Fruit fly (Drosophila melanogaster) whole organism, embryonic: ENCODE results near the gene CG13884.

Experiments used
- Abd-B ChIP-seq: fragments of 200-800 bp; sonication (Bioruptor generic); optimal IDR thresholded peaks from 2 replicates; lab custom pipeline; 2018; ENCODE audit warnings: missing biosample characterization, mild to moderate bottlenecking, missing genetic modification characterization, moderate library complexity
- Bdp1 ChIP-seq: fragments of 200-800 bp; sonication (Bioruptor generic); optimal IDR thresholded peaks from 3 replicates; lab custom pipeline; 2016; ENCODE audit warnings: missing biosample characterization, missing genetic modification characterization
- CG10267 ChIP-seq: fragments of 200-800 bp; sonication (Bioruptor generic); optimal IDR thresholded peaks from 2 replicates; lab custom pipeline; 2018; ENCODE audit warnings: missing biosample characterization, mild to moderate bottlenecking, missing genetic modification characterization, moderate library complexity
- CG10274 ChIP-seq: fragments of 200-800 bp; sonication (Bioruptor generic); optimal IDR thresholded peaks from 3 replicates; lab custom pipeline; 2017; ENCODE audit warnings: missing biosample characterization, mild to moderate bottlenecking, missing genetic modification characterization
- CG10565 ChIP-seq: fragments of 200-800 bp; sonication (Bioruptor generic); optimal IDR thresholded peaks from 3 replicates; lab custom pipeline; 2016; ENCODE audit warnings: missing biosample characterization, mild to moderate bottlenecking, missing genetic modification characterization
- CG13894 ChIP-seq: fragments of 200-800 bp; sonication (Bioruptor generic); optimal IDR thresholded peaks from 3 replicates; lab custom pipeline; 2018; ENCODE audit warnings: missing biosample characterization, mild to moderate bottlenecking, missing genetic modification characterization, moderate library complexity
- CG14014 ChIP-seq: fragments of 200-800 bp; sonication (Bioruptor generic); IDR thresholded peaks from 2 replicates; pipeline ENCODE4 v1.3.6; 2022; ENCODE audit warnings: missing biosample characterization, missing genetic modification characterization
- CG15514 ChIP-seq: fragments of 200-800 bp; sonication (Bioruptor generic); optimal IDR thresholded peaks from 3 replicates; lab custom pipeline; 2017; ENCODE audit warnings: missing biosample characterization, missing genetic modification characterization, mild to moderate bottlenecking, moderate library complexity, missing genetic modification reagents
- CG16813 ChIP-seq: fragments of 200-800 bp; sonication (Bioruptor generic); IDR thresholded peaks from 3 replicates; pipeline ENCODE4 v1.3.6; 2022; ENCODE audit warnings: missing biosample characterization, missing genetic modification characterization; ENCODE audit not compliant: partially characterized antibody
- CG17568 ChIP-seq: fragments of 200-800 bp; sonication (Bioruptor generic); optimal IDR thresholded peaks from 2 replicates; lab custom pipeline; 2018; ENCODE audit warnings: missing biosample characterization, mild to moderate bottlenecking, missing genetic modification characterization, moderate library complexity
- CG18599 ChIP-seq: fragments of 200-800 bp; sonication (Bioruptor generic); optimal IDR thresholded peaks from 3 replicates; lab custom pipeline; 2017; ENCODE audit warnings: missing biosample characterization, missing genetic modification characterization, mild to moderate bottlenecking, moderate library complexity, missing genetic modification reagents
- CG3065 ChIP-seq: fragments of 200-800 bp; sonication (Bioruptor generic); optimal IDR thresholded peaks from 2 replicates; lab custom pipeline; 2016; ENCODE audit warnings: missing biosample characterization, missing genetic modification characterization
- CG33213 ChIP-seq: fragments of 200-800 bp; sonication (Bioruptor generic); optimal IDR thresholded peaks from 3 replicates; lab custom pipeline; 2016; ENCODE audit warnings: missing biosample characterization, missing genetic modification characterization
- CG34224 ChIP-seq: fragments of 200-800 bp; sonication (Bioruptor generic); IDR thresholded peaks from 3 replicates; pipeline ENCODE4 v1.3.6; 2022; ENCODE audit warnings: missing biosample characterization, missing genetic modification characterization; ENCODE audit not compliant: partially characterized antibody
- CG34422 ChIP-seq: fragments of 200-800 bp; sonication (Bioruptor generic); IDR thresholded peaks from 3 replicates; pipeline ENCODE4 v1.3.6; 2022; ENCODE audit warnings: missing biosample characterization, missing genetic modification characterization
- CG3838 ChIP-seq: fragments of 200-800 bp; sonication (Bioruptor generic); optimal IDR thresholded peaks from 3 replicates; lab custom pipeline; 2016; ENCODE audit warnings: missing biosample characterization, missing genetic modification characterization
- CG3995 ChIP-seq: fragments of 200-800 bp; sonication (Bioruptor generic); optimal IDR thresholded peaks from 3 replicates; lab custom pipeline; 2016; ENCODE audit warnings: missing biosample characterization, missing genetic modification characterization
- CG4328 ChIP-seq: fragments of 200-800 bp; sonication (Bioruptor generic); optimal IDR thresholded peaks from 3 replicates; lab custom pipeline; 2017; ENCODE audit warnings: missing biosample characterization, missing genetic modification reagents, missing genetic modification characterization
- CG5180 ChIP-seq: fragments of 200-800 bp; sonication (Bioruptor generic); optimal IDR thresholded peaks from 3 replicates; lab custom pipeline; 2017; ENCODE audit warnings: missing biosample characterization, missing genetic modification characterization, mild to moderate bottlenecking, moderate library complexity, missing genetic modification reagents
- CG6175 ChIP-seq: fragments of 200-800 bp; sonication (Bioruptor generic); IDR thresholded peaks from 3 replicates; pipeline ENCODE4 v1.3.6; 2022; ENCODE audit warnings: missing biosample characterization, missing genetic modification characterization
- CG7839 ChIP-seq: fragments of 200-800 bp; sonication (Bioruptor generic); optimal IDR thresholded peaks from 3 replicates; lab custom pipeline; 2018; ENCODE audit warnings: missing biosample characterization, mild to moderate bottlenecking, missing genetic modification characterization, moderate library complexity
- CG8089 ChIP-seq: fragments of 200-800 bp; sonication (Bioruptor generic); optimal IDR thresholded peaks from 3 replicates; lab custom pipeline; 2016; ENCODE audit warnings: missing biosample characterization, missing genetic modification characterization
- CG8478 ChIP-seq: fragments of >200 bp; optimal IDR thresholded peaks from 2 replicates; lab custom pipeline; 2018
- CG8765 ChIP-seq: fragments of 200-800 bp; sonication (Bioruptor generic); IDR thresholded peaks from 2 replicates; pipeline ENCODE4 v1.3.6; 2022; ENCODE audit warnings: missing biosample characterization, missing genetic modification characterization
- CG9932 ChIP-seq: fragments of 200-800 bp; sonication (Bioruptor generic); IDR thresholded peaks from 2 replicates; pipeline ENCODE4 v1.3.6; 2022; ENCODE audit warnings: missing biosample characterization, missing genetic modification characterization
- D19B ChIP-seq: fragments of 200-800 bp; sonication (Bioruptor generic); optimal IDR thresholded peaks from 2 replicates; lab custom pipeline; 2017; ENCODE audit warnings: missing biosample characterization, mild to moderate bottlenecking, missing genetic modification characterization
- Dp ChIP-seq: fragments of 200-800 bp; sonication (Bioruptor generic); optimal IDR thresholded peaks from 2 replicates; lab custom pipeline; 2018; ENCODE audit warnings: missing biosample characterization, mild to moderate bottlenecking, missing genetic modification characterization, moderate library complexity
- E2f2 ChIP-seq: fragments of 200-800 bp; sonication (Bioruptor generic); IDR thresholded peaks from 2 replicates; pipeline ENCODE4 v1.3.6; 2022; ENCODE audit warnings: missing biosample characterization, missing genetic modification characterization
- Kr ChIP-seq: fragments of 200-800 bp; sonication (Bioruptor generic); optimal IDR thresholded peaks from 2 replicates; lab custom pipeline; 2017; ENCODE audit warnings: missing biosample characterization, mild to moderate bottlenecking, missing genetic modification characterization
- Pdp1 ChIP-seq, 2 experiments: fragments of 200-800 bp; sonication (Bioruptor generic); optimal IDR thresholded peaks; 3 replicates each; lab custom pipeline; 2016; ENCODE audit warnings: missing biosample characterization in 2 of 2, missing genetic modification characterization in 2 of 2, mild to moderate bottlenecking in 1 of 2, moderate library complexity in 1 of 2
- Xrp1 ChIP-seq: fragments of 200-800 bp; sonication (Bioruptor generic); IDR thresholded peaks from 2 replicates; pipeline ENCODE4 v1.3.6; 2022; ENCODE audit warnings: missing biosample characterization, missing genetic modification characterization
- amos ChIP-seq: fragments of 200-800 bp; sonication (Bioruptor generic); IDR thresholded peaks from 2 replicates; pipeline ENCODE4 v1.3.6; 2022; ENCODE audit warnings: missing biosample characterization, missing genetic modification characterization; ENCODE audit not compliant: partially characterized antibody
- cad ChIP-seq: fragments of >200 bp; optimal IDR thresholded peaks from 2 replicates; lab custom pipeline; 2017; ENCODE audit warnings: missing biosample characterization, missing genetic modification characterization
- chinmo ChIP-seq: fragments of 200-800 bp; sonication (Bioruptor generic); IDR thresholded peaks from 4 replicates; pipeline ENCODE4 v1.3.6; 2022; ENCODE audit warnings: missing biosample characterization, missing genetic modification characterization; ENCODE audit not compliant: partially characterized antibody
- chm ChIP-seq: fragments of 200-800 bp; sonication (Bioruptor generic); IDR thresholded peaks from 2 replicates; pipeline ENCODE4 v1.3.6; 2022; ENCODE audit warnings: missing biosample characterization, missing genetic modification characterization
- chn ChIP-seq: fragments of 200-800 bp; sonication (Bioruptor generic); optimal IDR thresholded peaks from 2 replicates; lab custom pipeline; 2016; ENCODE audit warnings: missing biosample characterization, missing genetic modification characterization
- jigr1 ChIP-seq: fragments of 200-800 bp; sonication (Bioruptor generic); IDR thresholded peaks from 3 replicates; pipeline ENCODE4 v1.3.6; 2022; ENCODE audit warnings: missing biosample characterization, missing genetic modification characterization
- mirr ChIP-seq: fragments of 200-800 bp; sonication (Bioruptor generic); optimal IDR thresholded peaks from 3 replicates; lab custom pipeline; 2018; ENCODE audit warnings: missing biosample characterization, mild to moderate bottlenecking, missing genetic modification characterization
- mld ChIP-seq: fragments of 200-800 bp; sonication (Bioruptor generic); IDR thresholded peaks from 3 replicates; pipeline ENCODE4 v1.3.6; 2022; ENCODE audit warnings: missing biosample characterization, missing genetic modification characterization; ENCODE audit not compliant: partially characterized antibody
- nau ChIP-seq: fragments of 200-800 bp; sonication (Bioruptor generic); optimal IDR thresholded peaks from 3 replicates; lab custom pipeline; 2017; ENCODE audit warnings: missing biosample characterization, mild to moderate bottlenecking, missing genetic modification characterization, missing genetic modification reagents
- nom ChIP-seq: fragments of 200-800 bp; sonication (Bioruptor generic); optimal IDR thresholded peaks from 2 replicates; lab custom pipeline; 2017; ENCODE audit warnings: missing biosample characterization, missing genetic modification characterization, mild to moderate bottlenecking, moderate library complexity, missing genetic modification reagents
- onecut ChIP-seq: fragments of 200-800 bp; sonication (Bioruptor generic); IDR thresholded peaks from 2 replicates; pipeline ENCODE4 v1.3.6; 2022; ENCODE audit warnings: missing biosample characterization, missing genetic modification characterization
- shn ChIP-seq: fragments of 200-800 bp; sonication (Bioruptor generic); optimal IDR thresholded peaks from 3 replicates; lab custom pipeline; 2016; ENCODE audit warnings: missing biosample characterization, missing genetic modification characterization
- sisA ChIP-seq: fragments of 200-800 bp; sonication (Bioruptor generic); IDR thresholded peaks from 2 replicates; pipeline ENCODE4 v1.3.6; 2022; ENCODE audit warnings: missing biosample characterization, missing genetic modification characterization
- tna ChIP-seq: fragments of 200-800 bp; sonication (Bioruptor generic); IDR thresholded peaks from 2 replicates; pipeline ENCODE4 v1.3.6; 2022; ENCODE audit warnings: missing biosample characterization, missing genetic modification characterization; ENCODE audit not compliant: partially characterized antibody
- unc-4 ChIP-seq: fragments of 200-800 bp; sonication (Bioruptor generic); IDR thresholded peaks from 2 replicates; pipeline ENCODE4 v1.3.6; 2022; ENCODE audit warnings: missing biosample characterization, missing genetic modification characterization; ENCODE audit not compliant: partially characterized antibody
- zf30C ChIP-seq: fragments of 200-800 bp; sonication (Bioruptor generic); optimal IDR thresholded peaks from 3 replicates; lab custom pipeline; 2018; ENCODE audit warnings: missing biosample characterization, mild to moderate bottlenecking, missing genetic modification characterization

Gene CG13884

DNA sequence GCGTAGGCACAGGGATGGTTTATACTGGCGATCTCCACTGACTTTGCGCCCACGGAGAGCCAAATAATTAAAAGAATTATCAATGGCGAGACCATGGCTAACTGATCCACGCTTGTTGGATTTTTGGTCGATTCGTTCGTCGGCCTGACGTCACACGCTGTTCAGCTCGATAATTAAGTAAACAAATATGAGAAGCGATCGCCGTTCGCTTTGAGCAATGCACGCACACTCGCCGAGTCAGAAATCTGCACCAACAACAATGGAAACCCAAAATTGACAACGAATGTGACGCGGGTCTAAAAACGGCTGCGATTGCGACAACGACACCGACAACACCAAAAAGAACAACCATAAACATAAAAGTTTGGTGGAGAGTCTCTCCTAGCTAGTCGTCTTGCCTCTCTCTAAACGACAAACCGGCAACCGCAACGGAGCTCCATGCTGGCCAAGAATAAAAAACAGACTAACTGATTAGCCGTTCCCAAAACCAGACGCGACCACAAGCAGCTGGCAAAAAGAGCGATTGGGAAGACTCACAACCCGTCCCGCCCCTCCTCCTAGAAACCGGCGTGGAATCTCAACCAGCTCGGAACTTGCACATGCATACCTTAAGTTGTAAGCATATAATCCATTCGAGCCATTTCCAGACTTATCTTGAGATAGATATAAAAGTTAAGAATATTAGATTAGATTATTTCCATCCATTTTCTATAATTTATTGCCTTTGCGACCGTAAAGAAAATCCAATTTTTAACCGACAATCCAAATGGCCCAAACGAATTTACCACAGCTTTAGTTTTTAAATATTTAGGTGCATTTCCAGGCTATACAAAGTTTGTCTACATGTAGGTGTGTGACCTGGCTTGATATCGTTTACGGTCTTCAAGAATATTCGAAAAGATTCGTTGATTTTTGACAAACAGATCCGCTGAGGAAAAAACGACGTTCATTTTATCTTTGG, 34.1 kb downstream of the CG13884 start, which contains the start of gene mthl9 (continued):
- TF ChIP-seq CG16813 (GFP tag; lab: Robert Waterston, UW) (no peak), nau (peak; percentile 45), amos (peak; percentile 10; the same call in 1 of the 2 replicates), CG10267 (tag; lab: Kevin White, UChicago) (no peak), CG18599 (GFP tag; lab: Kevin White, UChicago) (no peak), unc-4 (GFP tag; lab: Robert Waterston, UW) (0 out of 2 replicates have a peak, but pooled peaks have one; percentile 51), chn (GFP tag; lab: Kevin White, UChicago) (no peak), CG10274 (GFP tag; lab: Kevin White, UChicago) (no peak), D19B (GFP tag; lab: Kevin White, UChicago) (no peak), CG8089 (GFP tag; lab: Kevin White, UChicago) (no peak), CG13894 (peak; percentile 42), Bdp1 (GFP tag; lab: Kevin White, UChicago) (peak; percentile 2), CG15514 (GFP tag; lab: Kevin White, UChicago) (peak; percentile 77), CG8478 (no peak), mld (no peak), shn (GFP tag; lab: Kevin White, UChicago) (no peak), CG7839 (no peak), Kr (GFP tag; lab: Kevin White, UChicago) (no peak), cad (GFP tag; lab: Kevin White, UChicago) (no peak), CG8765 (GFP tag; lab: Robert Waterston, UW) (no peak), chm (GFP tag; lab: Robert Waterston, UW) (peak; percentile 36; the same call in 1 of the 2 replicates), CG17568 (GFP tag; lab: Kevin White, UChicago) (no peak), CG3995 (no peak), onecut (GFP tag; lab: Robert Waterston, UW) (0 out of 2 replicates have a peak, but pooled peaks have one; percentile 11), CG5180 (GFP tag; lab: Kevin White, UChicago) (peak; percentile 16), Dp (GFP tag; lab: Kevin White, UChicago) (peak; percentile 38), zf30C (GFP tag; lab: Kevin White, UChicago) (no peak), chinmo (GFP tag; lab: Robert Waterston, UW) (peak; percentile 99), CG34422 (GFP tag; lab: Robert Waterston, UW) (peak; percentile 56; the same call in 1 of the 3 replicates), tna (peak; percentile 32; the same call in 1 of the 2 replicates), Xrp1 (GFP tag; lab: Robert Waterston, UW) (no peak), CG33213 (GFP tag; lab: Kevin White, UChicago) (no peak), E2f2 (GFP tag; lab: Robert Waterston, UW) (peak; percentile 40; the same call in 1 of the 2 replicates), CG10565 (GFP tag; lab: Kevin White, UChicago) (no peak), CG34224 (GFP tag; lab: Robert Waterston, UW) (0 out of 3 replicates have a peak, but pooled peaks have one; percentile 52), nom (GFP tag; lab: Kevin White, UChicago) (peak; percentile 68), mirr (GFP tag; lab: Kevin White, UChicago) (peak; percentile 82), CG6175 (GFP tag; lab: Robert Waterston, UW) (0 out of 3 replicates have a peak, but pooled peaks have one; percentile 26), Pdp1 (GFP tag; optimal IDR thresholded peaks at IDR 0.05; lab: Kevin White, UChicago) (peak in 1 of 2 experiments; percentile 29), Abd-B (no peak), jigr1 (GFP tag; lab: Robert Waterston, UW) (no peak; the same call in 2 of the 3 replicates), CG14014 (GFP tag; lab: Robert Waterston, UW) (no peak), CG3838 (GFP tag; lab: Kevin White, UChicago) (no peak), CG3065 (no peak), CG4328 (GFP tag; lab: Kevin White, UChicago) (peak; percentile 26), sisA (GFP tag; lab: Robert Waterston, UW) (no peak), CG9932 (GFP tag; lab: Robert Waterston, UW) (peak; percentile 30; the same call in 1 of the 2 replicates)
